Worm (Caenorhabditis elegans) whole organism, L4/young adult: ENCODE data around the gene chil-22.

ENCODE experiments used
- W03F9.2 ChIP-seq: fragments of 150-350 bp; optimal IDR thresholded peaks from 2 replicates; lab custom pipeline; 2014; ENCODE audit warnings: missing biosample characterization, missing genetic modification characterization
- him-1 ChIP-seq: sonication (generic microtip); optimal IDR thresholded peaks from 2 replicates; lab custom pipeline; 2016; ENCODE audit warnings: missing genotype, missing genetic modification reagents, missing genetic modification characterization, missing compliant biosample characterization

ce11 chrII:9474367-9475105, 8.5 kb upstream of the chil-22 start, which contains the start of the genes chil-25 and chil-26:
- TF ChIP-seq him-1 (tag; lab: Kevin White, UChicago) = no peak
- no peak for TF ChIP-seq W03F9.2 (tag; lab: Kevin White, UChicago)
